Worm (Caenorhabditis elegans) whole organism, L4 larva: ENCODE data around the gene lpr-3.
A peak's percentile ranks its signal among the peaks of the same experiment; 100 is the strongest.

ENCODE experiments used
- D1046.2 ChIP-seq: fragments of 200-800 bp; sonication (Bioruptor generic); IDR thresholded peaks from 2 replicates; pipeline ENCODE4 v1.3.6; 2022; ENCODE audit warnings: missing genetic modification characterization, missing compliant biosample characterization
- F44E2.7 ChIP-seq: fragments of 200-800 bp; sonication (Bioruptor generic); IDR thresholded peaks from 2 replicates; pipeline ENCODE4 v2.1.2; 2022; ENCODE audit warnings: missing genetic modification characterization, missing compliant biosample characterization
- R02D3.7 ChIP-seq: fragments of 150-350 bp; sonication (generic microtip); optimal IDR thresholded peaks from 3 replicates; lab custom pipeline; 2014; ENCODE audit warnings: missing biosample characterization, missing genetic modification characterization
- T20F7.1 ChIP-seq: fragments of 200-800 bp; sonication (Bioruptor generic); optimal IDR thresholded peaks from 2 replicates; lab custom pipeline; 2018; ENCODE audit warnings: mild to moderate bottlenecking, missing genetic modification characterization, missing compliant biosample characterization
- Y5F2A.4 ChIP-seq: fragments of 200-800 bp; sonication (Bioruptor generic); optimal IDR thresholded peaks from 2 replicates; lab custom pipeline; 2018; ENCODE audit warnings: mild to moderate bottlenecking, missing genetic modification characterization, missing compliant biosample characterization
- Y75B8A.6 ChIP-seq: fragments of 200-800 bp; sonication (Bioruptor generic); IDR thresholded peaks from 2 replicates; pipeline ENCODE4 v1.3.6; 2022; ENCODE audit warnings: missing genetic modification reagents, missing genetic modification characterization, missing compliant biosample characterization
- ZK337.2 ChIP-seq: fragments of 200-800 bp; sonication (Bioruptor generic); IDR thresholded peaks from 2 replicates; pipeline ENCODE4 v1.3.6; 2022; ENCODE audit warnings: missing genetic modification reagents, missing genetic modification characterization, missing compliant biosample characterization
- ceh-28 ChIP-seq: fragments of 150-350 bp; optimal IDR thresholded peaks from 2 replicates; lab custom pipeline; 2014; ENCODE audit warnings: missing biosample characterization, missing genetic modification reagents, missing genetic modification characterization
- ceh-62 ChIP-seq: sonication (generic microtip); optimal IDR thresholded peaks from 2 replicates; lab custom pipeline; 2017; ENCODE audit warnings: missing biosample characterization, missing genetic modification characterization
- cey-2 ChIP-seq: sonication (generic microtip); optimal IDR thresholded peaks from 3 replicates; lab custom pipeline; 2017; ENCODE audit warnings: missing genetic modification characterization, mild to moderate bottlenecking, missing compliant biosample characterization, antibody characterized with exemption, borderline replicate concordance; ENCODE audit not compliant: insufficient read depth
- daf-12 ChIP-seq: fragments of 150-350 bp; optimal IDR thresholded peaks from 2 replicates; lab custom pipeline; 2014; ENCODE audit warnings: missing biosample characterization, missing genetic modification reagents, missing genetic modification characterization
- daf-16 ChIP-seq, 3 experiments: sonication (generic microtip); optimal IDR thresholded peaks; 2 replicates each; lab custom pipeline; 2016 to 2017; ENCODE audit warnings: missing genetic modification characterization in 3 of 3, missing genetic modification reagents in 3 of 3, mild to moderate bottlenecking in 2 of 3, missing compliant biosample characterization in 2 of 3, missing biosample characterization in 1 of 3, moderate library complexity in 1 of 3
- dmd-6 ChIP-seq: fragments of 200-800 bp; sonication (Bioruptor generic); IDR thresholded peaks from 2 replicates; pipeline ENCODE4 v1.3.6; 2022; ENCODE audit warnings: missing genetic modification reagents, missing genetic modification characterization, missing compliant biosample characterization
- dmd-8 ChIP-seq: fragments of 200-800 bp; sonication (Bioruptor generic); IDR thresholded peaks from 2 replicates; pipeline ENCODE4 v1.3.6; 2022; ENCODE audit warnings: missing genetic modification characterization, missing compliant biosample characterization
- dmd-9 ChIP-seq: fragments of 200-800 bp; sonication (Bioruptor generic); IDR thresholded peaks from 2 replicates; pipeline ENCODE4 v1.3.6; 2022; ENCODE audit warnings: missing genetic modification reagents, missing genetic modification characterization, missing compliant biosample characterization
- dve-1 ChIP-seq: sonication (generic microtip); optimal IDR thresholded peaks from 2 replicates; lab custom pipeline; 2017; ENCODE audit warnings: antibody characterized with exemption, mild to moderate bottlenecking, missing genetic modification characterization, missing compliant biosample characterization; ENCODE audit not compliant: insufficient read depth
- egl-27 ChIP-seq: sonication (generic microtip); optimal IDR thresholded peaks from 3 replicates; lab custom pipeline; 2017; ENCODE audit warnings: missing biosample characterization, missing genetic modification reagents, missing genetic modification characterization
- fos-1 ChIP-seq: fragments of 150-350 bp; optimal IDR thresholded peaks from 2 replicates; lab custom pipeline; 2014; ENCODE audit warnings: missing biosample characterization, missing genetic modification characterization
- hif-1 ChIP-seq, 2 experiments: sonication (generic microtip); optimal IDR thresholded peaks; 2 replicates each; lab custom pipeline; 2016 to 2017; ENCODE audit warnings: missing compliant biosample characterization in 2 of 2, missing genetic modification characterization in 2 of 2, missing genetic modification reagents in 2 of 2, missing genotype in 2 of 2, mild to moderate bottlenecking in 1 of 2
- hlh-11 ChIP-seq: fragments of 200-800 bp; sonication (Bioruptor generic); optimal IDR thresholded peaks from 2 replicates; lab custom pipeline; 2018; ENCODE audit warnings: mild to moderate bottlenecking, missing genetic modification characterization, missing compliant biosample characterization
- hlh-30 ChIP-seq: sonication (generic microtip); optimal IDR thresholded peaks from 2 replicates; lab custom pipeline; 2017; ENCODE audit warnings: antibody characterized with exemption, mild to moderate bottlenecking, missing genetic modification characterization, missing compliant biosample characterization; ENCODE audit not compliant: insufficient read depth
- lin-1 ChIP-seq: fragments of 200-800 bp; sonication (Bioruptor generic); IDR thresholded peaks from 2 replicates; pipeline ENCODE4 v1.3.6; 2022; ENCODE audit warnings: missing genetic modification reagents, missing genetic modification characterization, missing compliant biosample characterization
- lin-38 ChIP-seq: fragments of 200-800 bp; sonication (Bioruptor generic); IDR thresholded peaks from 2 replicates; pipeline ENCODE4 v1.3.6; 2022; ENCODE audit warnings: missing genetic modification reagents, missing genetic modification characterization, missing compliant biosample characterization
- lin-39 ChIP-seq: fragments of 150-350 bp; optimal IDR thresholded peaks from 2 replicates; lab custom pipeline; 2014; ENCODE audit warnings: missing biosample characterization, missing genetic modification reagents, missing genetic modification characterization
- lir-3 ChIP-seq: sonication (generic microtip); optimal IDR thresholded peaks from 2 replicates; lab custom pipeline; 2016; ENCODE audit warnings: mild to moderate bottlenecking, missing genetic modification characterization, missing compliant biosample characterization
- madf-5 ChIP-seq, 2 experiments: fragments of 200-800 bp; sonication (Bioruptor generic); IDR thresholded peaks; 2 replicates each; pipeline ENCODE4 v1.3.6; 2022; ENCODE audit warnings: missing compliant biosample characterization in 2 of 2, missing genetic modification characterization in 2 of 2
- mes-2 ChIP-seq: sonication (generic microtip); optimal IDR thresholded peaks from 2 replicates; lab custom pipeline; 2016; ENCODE audit warnings: missing genotype, mild to moderate bottlenecking, missing genetic modification characterization, missing compliant biosample characterization; ENCODE audit not compliant: poor library complexity, severe bottlenecking
- mxl-3 ChIP-seq: fragments of 200-800 bp; sonication (Bioruptor generic); optimal IDR thresholded peaks from 2 replicates; lab custom pipeline; 2018; ENCODE audit warnings: mild to moderate bottlenecking, missing genetic modification characterization, missing compliant biosample characterization
- nhr-10 ChIP-seq: fragments of 150-350 bp; optimal IDR thresholded peaks from 2 replicates; lab custom pipeline; 2014; ENCODE audit warnings: missing biosample characterization, missing genetic modification characterization
- nhr-102 ChIP-seq: sonication (generic microtip); optimal IDR thresholded peaks from 2 replicates; lab custom pipeline; 2016; ENCODE audit warnings: mild to moderate bottlenecking, missing genetic modification characterization, moderate library complexity, missing compliant biosample characterization
- nhr-25 ChIP-seq: sonication (generic microtip); optimal IDR thresholded peaks from 2 replicates; lab custom pipeline; 2017; ENCODE audit warnings: missing genetic modification characterization, mild to moderate bottlenecking, missing compliant biosample characterization, antibody characterized with exemption, moderate library complexity, borderline replicate concordance; ENCODE audit not compliant: insufficient read depth
- nhr-28 ChIP-seq: fragments of 150-350 bp; optimal IDR thresholded peaks from 2 replicates; lab custom pipeline; 2014; ENCODE audit warnings: missing biosample characterization, missing genetic modification characterization
- nhr-48 ChIP-seq: sonication (generic microtip); optimal IDR thresholded peaks from 2 replicates; lab custom pipeline; 2016; ENCODE audit warnings: mild to moderate bottlenecking, missing genetic modification characterization, missing compliant biosample characterization
- nhr-77 ChIP-seq: fragments of 150-350 bp; optimal IDR thresholded peaks from 2 replicates; lab custom pipeline; 2014; ENCODE audit warnings: missing biosample characterization, missing genetic modification characterization
- pha-4 ChIP-seq, 2 experiments: fragments of 150-350 bp in 1 of 2; fragments of 200-800 bp in 1 of 2; sonication (Bioruptor generic) in 1 of 2; IDR thresholded peaks in 1 of 2; optimal IDR thresholded peaks in 1 of 2; 2 replicates each; pipeline versions ENCODE4 v1.3.6 to Lab custom; 2014 to 2022; ENCODE audit warnings: missing genetic modification characterization in 2 of 2, missing genetic modification reagents in 2 of 2, missing biosample characterization in 1 of 2, missing compliant biosample characterization in 1 of 2
- pqm-1 ChIP-seq: sonication (generic microtip); optimal IDR thresholded peaks from 2 replicates; lab custom pipeline; 2017; ENCODE audit warnings: missing biosample characterization, missing genetic modification characterization
- snpc-1.2 ChIP-seq: fragments of 200-800 bp; sonication (Bioruptor generic); IDR thresholded peaks from 2 replicates; pipeline ENCODE4 v1.3.6; 2022; ENCODE audit warnings: missing genetic modification reagents, missing genetic modification characterization, missing compliant biosample characterization
- snpc-4 ChIP-seq: fragments of 150-350 bp; optimal IDR thresholded peaks from 2 replicates; lab custom pipeline; 2014; ENCODE audit warnings: missing biosample characterization, missing genetic modification characterization
- spr-1 ChIP-seq: sonication (generic microtip); optimal IDR thresholded peaks from 2 replicates; lab custom pipeline; 2016; ENCODE audit warnings: mild to moderate bottlenecking, missing genetic modification characterization, missing compliant biosample characterization
- spr-3 ChIP-seq: fragments of 200-800 bp; sonication (Bioruptor generic); optimal IDR thresholded peaks from 2 replicates; lab custom pipeline; 2018; ENCODE audit warnings: mild to moderate bottlenecking, missing genetic modification characterization, missing compliant biosample characterization
- tra-1 ChIP-seq: fragments of 200-800 bp; sonication (Bioruptor generic); IDR thresholded peaks from 2 replicates; pipeline ENCODE4 v1.3.6; 2022; ENCODE audit warnings: missing genetic modification reagents, missing genetic modification characterization, missing compliant biosample characterization
- unc-130 ChIP-seq: sonication (generic microtip); optimal IDR thresholded peaks from 2 replicates; lab custom pipeline; 2016; ENCODE audit warnings: missing genetic modification reagents, missing genetic modification characterization, missing compliant biosample characterization
- unc-62 ChIP-seq, 3 experiments: fragments of 150-350 bp in 1 of 3; sonication (generic microtip); optimal IDR thresholded peaks in 2 of 3; peaks in 1 of 3; 1 replicate in 1 of 3; 2 replicates in 2 of 3; lab custom pipeline; 2014 to 2017; ENCODE audit warnings: missing biosample characterization in 3 of 3, missing genetic modification characterization in 3 of 3, missing genetic modification reagents in 3 of 3, missing genotype in 1 of 3
- zag-1 ChIP-seq: fragments of 150-350 bp; optimal IDR thresholded peaks from 2 replicates; lab custom pipeline; 2014; ENCODE audit warnings: missing biosample characterization, missing genetic modification characterization
- zfp-2 ChIP-seq: sonication (generic microtip); optimal IDR thresholded peaks from 2 replicates; lab custom pipeline; 2016; ENCODE audit warnings: mild to moderate bottlenecking, missing genetic modification characterization, missing compliant biosample characterization

Gene lpr-3

ce11 chrX:11038221-11038620 lies 19.0 kb upstream of the lpr-3 start:
- TF ChIP-seq snpc-4 (no peak), pha-4 (GFP tag; IDR thresholded peaks at IDR 0.05; lab: Robert Waterston, UW) (no peak), pha-4 (tag; optimal IDR thresholded peaks at IDR 0.05; lab: Kevin White, UChicago) (no peak), snpc-1.2 (GFP tag; lab: Robert Waterston, UW) (no peak), unc-62 (GFP tag; optimal IDR thresholded peaks at IDR 0.05 in 1 of 2; lab: Kevin White, UChicago) (peak in 1 of 2 experiments; percentile 50), unc-62 (tag; optimal IDR thresholded peaks at IDR 0.05; lab: Kevin White, UChicago) (no peak)

- TF ChIP-seq dmd-9 (GFP tag; lab: Robert Waterston, UW) (no peak), lin-39 (no peak), nhr-25 (tag; lab: Kevin White, UChicago) (no peak), F44E2.7 (GFP tag; lab: Robert Waterston, UW) (no peak), ceh-28 (tag; lab: Kevin White, UChicago) (no peak), spr-1 (no peak), cey-2 (no peak), nhr-102 (tag; lab: Kevin White, UChicago) (no peak), lin-38 (GFP tag; lab: Robert Waterston, UW) (no peak), daf-12 (tag; lab: Kevin White, UChicago) (no peak), nhr-48 (tag; lab: Kevin White, UChicago) (no peak), lir-3 (tag; lab: Kevin White, UChicago) (no peak), snpc-1.2 (GFP tag; lab: Robert Waterston, UW) (no peak), nhr-10 (no peak), zfp-2 (tag; lab: Kevin White, UChicago) (no peak), D1046.2 (GFP tag; lab: Robert Waterston, UW) (no peak), egl-27 (tag; lab: Kevin White, UChicago) (no peak), madf-5 (GFP tag; IDR thresholded peaks at IDR 0.05; lab: Robert Waterston, UW) (no peak), dmd-8 (no peak)
Measured at ce11 chrX:11042777-11043176, 14.4 kb upstream of the lpr-3 start, which contains the start of gene C09F12.3. TSS of gene C09F12.3 (minus strand) at chrX:11042877.

- TF ChIP-seq R02D3.7 (tag; lab: Kevin White, UChicago) (no peak), pha-4 (GFP tag; IDR thresholded peaks at IDR 0.05; lab: Robert Waterston, UW) (no peak), pha-4 (tag; optimal IDR thresholded peaks at IDR 0.05; lab: Kevin White, UChicago) (no peak), spr-1 (no peak), unc-130 (GFP tag; lab: Kevin White, UChicago) (no peak), ZK337.2 (GFP tag; lab: Robert Waterston, UW) (no peak), mes-2 (tag; lab: Kevin White, UChicago) (no peak), lin-1 (GFP tag; lab: Robert Waterston, UW) (peak; percentile 51; the same call in 1 of the 2 replicates), zag-1 (tag; lab: Kevin White, UChicago) (no peak), tra-1 (GFP tag; lab: Robert Waterston, UW) (peak; percentile 73; the same call in 1 of the 2 replicates), T20F7.1 (GFP tag; lab: Kevin White, UChicago) (peak; percentile 29), ceh-62 (tag; lab: Kevin White, UChicago) (no peak), fos-1 (tag; lab: Kevin White, UChicago) (peak; percentile 27), nhr-48 (tag; lab: Kevin White, UChicago) (peak; percentile 15), nhr-28 (tag; lab: Kevin White, UChicago) (peak; percentile 82), hlh-30 (tag; lab: Kevin White, UChicago) (peak; percentile 1), dmd-6 (GFP tag; lab: Robert Waterston, UW) (peak; percentile 93), dve-1 (tag; lab: Kevin White, UChicago) (peak; percentile 79), zfp-2 (tag; lab: Kevin White, UChicago) (no peak), nhr-77 (tag; lab: Kevin White, UChicago) (peak; percentile 46), Y5F2A.4 (GFP tag; lab: Kevin White, UChicago) (no peak), mxl-3 (GFP tag; lab: Kevin White, UChicago) (no peak), cey-2 (no peak), spr-3 (no peak), hlh-11 (peak; percentile 85), daf-16 (GFP tag; optimal IDR thresholded peaks at IDR 0.05; lab: Kevin White, UChicago) (peak in 1 of 2 experiments; percentile 37), daf-16 (tag; optimal IDR thresholded peaks at IDR 0.05; lab: Kevin White, UChicago) (peak; percentile 87), Y75B8A.6 (GFP tag; lab: Robert Waterston, UW) (no peak), pqm-1 (tag; lab: Kevin White, UChicago) (peak; percentile 97), hif-1 (tag; optimal IDR thresholded peaks at IDR 0.05; lab: Kevin White, UChicago) (peak in 1 of 2 experiments; percentile 40)
Measured at ce11 chrX:11047183-11047582, 10.0 kb upstream of the lpr-3 start, which contains the start of gene clc-1. TSS of gene clc-1 (plus strand) at chrX:11047446.
